Fruit fly (Drosophila melanogaster) whole organism, prepupa: ENCODE data around the gene mRpL15.

Source experiments
- Blimp-1 ChIP-seq: fragments of 200-800 bp; sonication (Bioruptor generic); optimal IDR thresholded peaks from 3 replicates; lab custom pipeline; 2017; ENCODE audit warnings: missing biosample characterization, missing genetic modification characterization, mild to moderate bottlenecking, moderate library complexity, missing genetic modification reagents
- CG10669 ChIP-seq: fragments of 200-800 bp; sonication (Bioruptor generic); optimal IDR thresholded peaks from 3 replicates; lab custom pipeline; 2018; ENCODE audit warnings: missing biosample characterization, mild to moderate bottlenecking, missing genetic modification characterization, moderate library complexity
- CG11294 ChIP-seq: fragments of 200-800 bp; sonication (Bioruptor generic); IDR thresholded peaks from 2 replicates; pipeline ENCODE4 v1.3.6; 2022; ENCODE audit warnings: missing biosample characterization, missing genetic modification characterization
- CG11762 ChIP-seq: fragments of 200-800 bp; sonication (Bioruptor generic); optimal IDR thresholded peaks from 3 replicates; lab custom pipeline; 2016; ENCODE audit warnings: missing biosample characterization, missing genetic modification characterization; ENCODE audit not compliant: insufficient read depth
- CG11902 ChIP-seq: fragments of 200-800 bp; sonication (Bioruptor generic); optimal IDR thresholded peaks from 3 replicates; lab custom pipeline; 2016; ENCODE audit warnings: missing biosample characterization, missing genetic modification characterization
- CG15336 ChIP-seq: fragments of 200-800 bp; sonication (Bioruptor generic); IDR thresholded peaks from 2 replicates; pipeline ENCODE4 v1.3.6; 2022; ENCODE audit warnings: missing biosample characterization, missing genetic modification characterization
- CG1621 ChIP-seq: fragments of 200-800 bp; sonication (Bioruptor generic); optimal IDR thresholded peaks from 3 replicates; lab custom pipeline; 2018; ENCODE audit warnings: missing biosample characterization, mild to moderate bottlenecking, missing genetic modification characterization
- CG16779 ChIP-seq: fragments of 200-800 bp; sonication (Bioruptor generic); optimal IDR thresholded peaks from 3 replicates; lab custom pipeline; 2017; ENCODE audit warnings: missing biosample characterization, mild to moderate bottlenecking, missing genetic modification characterization
- CG3032 ChIP-seq: fragments of 200-800 bp; optimal IDR thresholded peaks from 2 replicates; lab custom pipeline; 2019; ENCODE audit warnings: missing biosample characterization, mild to moderate bottlenecking, missing genetic modification characterization, moderate library complexity
- CG32006 ChIP-seq: fragments of 200-800 bp; sonication (Bioruptor generic); optimal IDR thresholded peaks from 3 replicates; lab custom pipeline; 2017; ENCODE audit warnings: missing biosample characterization, mild to moderate bottlenecking, missing genetic modification characterization
- CG34406 ChIP-seq: fragments of 200-800 bp; sonication (Bioruptor generic); optimal IDR thresholded peaks from 3 replicates; lab custom pipeline; 2016; ENCODE audit warnings: missing biosample characterization, missing genetic modification characterization
- CG4318 ChIP-seq: fragments of 200-800 bp; sonication (Bioruptor generic); optimal IDR thresholded peaks from 3 replicates; lab custom pipeline; 2017; ENCODE audit warnings: missing biosample characterization, mild to moderate bottlenecking, missing genetic modification characterization
- CG6163 ChIP-seq: fragments of 200-800 bp; sonication (Bioruptor generic); IDR thresholded peaks from 3 replicates; pipeline ENCODE4 v1.3.6; 2022; ENCODE audit warnings: missing biosample characterization, missing genetic modification characterization
- CG6808 ChIP-seq: fragments of 200-800 bp; sonication (Bioruptor generic); optimal IDR thresholded peaks from 3 replicates; lab custom pipeline; 2017; ENCODE audit warnings: missing biosample characterization, missing genetic modification characterization, mild to moderate bottlenecking, moderate library complexity, missing genetic modification reagents
- CG6854 ChIP-seq: fragments of 200-800 bp; sonication (Bioruptor generic); optimal IDR thresholded peaks from 2 replicates; lab custom pipeline; 2017; ENCODE audit warnings: missing biosample characterization, mild to moderate bottlenecking, missing genetic modification characterization
- CG8319 ChIP-seq: fragments of 200-800 bp; sonication (Bioruptor generic); optimal IDR thresholded peaks from 3 replicates; lab custom pipeline; 2016; ENCODE audit warnings: missing biosample characterization, missing genetic modification characterization
- CG8632 ChIP-seq: fragments of 200-800 bp; sonication (Bioruptor generic); optimal IDR thresholded peaks from 3 replicates; lab custom pipeline; 2016; ENCODE audit warnings: missing biosample characterization, missing genetic modification characterization
- Eip75B ChIP-seq: fragments of 200-800 bp; sonication (Bioruptor generic); optimal IDR thresholded peaks from 3 replicates; lab custom pipeline; 2016; ENCODE audit warnings: missing biosample characterization, missing genetic modification characterization
- Eip78C ChIP-seq: fragments of 200-800 bp; sonication (Bioruptor generic); peaks from one replicate; lab custom pipeline; 2016; ENCODE audit warnings: missing biosample characterization, missing genetic modification characterization
- Eip93F ChIP-seq: fragments of 200-800 bp; sonication (Bioruptor generic); optimal IDR thresholded peaks from 2 replicates; lab custom pipeline; 2016; ENCODE audit warnings: missing biosample characterization, mild to moderate bottlenecking, missing genetic modification characterization
- Ets21C ChIP-seq: fragments of 200-800 bp; sonication (Bioruptor generic); optimal IDR thresholded peaks from 3 replicates; lab custom pipeline; 2016; ENCODE audit warnings: missing biosample characterization, missing genetic modification characterization
- Gug ChIP-seq: fragments of 200-800 bp; sonication (Bioruptor generic); IDR thresholded peaks from 2 replicates; pipeline ENCODE4 v1.3.6; 2022; ENCODE audit warnings: missing biosample characterization, missing genetic modification characterization
- Hr38 ChIP-seq: sonication (Bioruptor generic); optimal IDR thresholded peaks from 2 replicates; lab custom pipeline; 2016; ENCODE audit warnings: missing biosample characterization, missing genetic modification characterization
- Lpt ChIP-seq: fragments of 200-800 bp; sonication (Bioruptor generic); optimal IDR thresholded peaks from 3 replicates; lab custom pipeline; 2016; ENCODE audit warnings: missing biosample characterization, missing genetic modification characterization
- Sox102F ChIP-seq: fragments of 200-800 bp; sonication (Bioruptor generic); optimal IDR thresholded peaks from 2 replicates; lab custom pipeline; 2016; ENCODE audit warnings: missing biosample characterization, mild to moderate bottlenecking, missing genetic modification characterization
- Sox14 ChIP-seq: fragments of 200-800 bp; sonication (Bioruptor generic); optimal IDR thresholded peaks from 3 replicates; lab custom pipeline; 2016; ENCODE audit warnings: missing biosample characterization, missing genetic modification characterization
- Sox15 ChIP-seq: fragments of 200-800 bp; sonication (Bioruptor generic); optimal IDR thresholded peaks from 3 replicates; lab custom pipeline; 2016; ENCODE audit warnings: missing biosample characterization, missing genetic modification characterization
- achi ChIP-seq: fragments of 200-800 bp; sonication (Bioruptor generic); optimal IDR thresholded peaks from 3 replicates; lab custom pipeline; 2016; ENCODE audit warnings: missing biosample characterization, missing genetic modification characterization
- acj6 ChIP-seq: fragments of 200-800 bp; sonication (Bioruptor generic); optimal IDR thresholded peaks from 3 replicates; lab custom pipeline; 2016; ENCODE audit warnings: missing biosample characterization, missing genetic modification characterization
- cyc ChIP-seq: fragments of 200-800 bp; sonication (Bioruptor generic); optimal IDR thresholded peaks from 3 replicates; lab custom pipeline; 2016; ENCODE audit warnings: missing biosample characterization, missing genetic modification characterization
- dac ChIP-seq: fragments of 200-800 bp; sonication (Bioruptor generic); optimal IDR thresholded peaks from 2 replicates; lab custom pipeline; 2017; ENCODE audit warnings: missing biosample characterization, mild to moderate bottlenecking, missing genetic modification characterization
- eg ChIP-seq: fragments of 200-800 bp; sonication (Bioruptor generic); IDR thresholded peaks from 3 replicates; pipeline ENCODE4 v1.3.6; 2022; ENCODE audit warnings: missing biosample characterization, missing genetic modification characterization
- fd59A ChIP-seq: fragments of 200-800 bp; sonication (Bioruptor generic); optimal IDR thresholded peaks from 2 replicates; lab custom pipeline; 2017; ENCODE audit warnings: missing biosample characterization, mild to moderate bottlenecking, missing genetic modification characterization, missing genetic modification reagents
- fd85E ChIP-seq: fragments of 200-800 bp; sonication (Bioruptor generic); optimal IDR thresholded peaks from 3 replicates; lab custom pipeline; 2016; ENCODE audit warnings: missing biosample characterization, missing genetic modification characterization
- fkh ChIP-seq: fragments of 200-800 bp; sonication (Bioruptor generic); optimal IDR thresholded peaks from 3 replicates; lab custom pipeline; 2017; ENCODE audit warnings: missing biosample characterization, mild to moderate bottlenecking, missing genetic modification characterization, moderate library complexity
- lz ChIP-seq: fragments of 200-800 bp; sonication (Bioruptor generic); optimal IDR thresholded peaks from 3 replicates; lab custom pipeline; 2016; ENCODE audit warnings: missing biosample characterization, missing genetic modification characterization
- net ChIP-seq: fragments of 200-800 bp; sonication (Bioruptor generic); optimal IDR thresholded peaks from 3 replicates; lab custom pipeline; 2016; ENCODE audit warnings: missing biosample characterization, missing genetic modification characterization
- pdm3 ChIP-seq: fragments of 200-800 bp; sonication (Bioruptor generic); optimal IDR thresholded peaks from 3 replicates; lab custom pipeline; 2016; ENCODE audit warnings: missing biosample characterization, missing genetic modification characterization
- salr ChIP-seq, 2 experiments: fragments of 200-800 bp; sonication (Bioruptor generic); optimal IDR thresholded peaks; 3 replicates each; lab custom pipeline; 2016 to 2018; ENCODE audit warnings: missing biosample characterization in 2 of 2, missing genetic modification characterization in 2 of 2, mild to moderate bottlenecking in 1 of 2
- spab ChIP-seq: fragments of 200-800 bp; sonication (Bioruptor generic); optimal IDR thresholded peaks from 2 replicates; lab custom pipeline; 2017; ENCODE audit warnings: missing biosample characterization, mild to moderate bottlenecking, missing genetic modification characterization, missing genetic modification reagents
- svp ChIP-seq: fragments of 200-800 bp; sonication (Bioruptor generic); peaks from one replicate; lab custom pipeline; 2016; ENCODE audit warnings: missing biosample characterization, missing genetic modification characterization
- topi ChIP-seq: fragments of 200-800 bp; sonication (Bioruptor generic); optimal IDR thresholded peaks from 3 replicates; lab custom pipeline; 2016; ENCODE audit warnings: missing biosample characterization, missing genetic modification characterization

The mRpL15 gene

dm6 chr3L:20401026-20401912, 34.7 kb downstream of the mRpL15 start, which contains the start of gene trbl (continued):
- TF ChIP-seq Gug (GFP tag; lab: Robert Waterston, UW) (no peak), CG3032 (tag; lab: Kevin White, UChicago) (no peak), CG4318 (GFP tag; lab: Kevin White, UChicago) (no peak), cyc (GFP tag; lab: Kevin White, UChicago) (no peak), CG1621 (tag; lab: Kevin White, UChicago) (peak; percentile 53), spab (GFP tag; lab: Kevin White, UChicago) (no peak), Eip78C (GFP tag; lab: Kevin White, UChicago) (peak; percentile 48), svp (GFP tag; lab: Kevin White, UChicago) (peak; percentile 73), CG32006 (no peak), achi (GFP tag; lab: Kevin White, UChicago) (peak; percentile 15), CG6854 (GFP tag; lab: Kevin White, UChicago) (peak; percentile 66), Ets21C (GFP tag; lab: Kevin White, UChicago) (no peak), lz (GFP tag; lab: Kevin White, UChicago) (no peak), CG8632 (GFP tag; lab: Kevin White, UChicago) (no peak), Eip75B (GFP tag; lab: Kevin White, UChicago) (no peak), CG6808 (GFP tag; lab: Kevin White, UChicago) (peak; percentile 18), Lpt (GFP tag; lab: Kevin White, UChicago) (no peak)

dm6 chr3L:20400515-20400914, 35.5 kb downstream of the mRpL15 start:
- TF ChIP-seq lz (GFP tag; lab: Kevin White, UChicago) (no peak), CG34406 (GFP tag; lab: Kevin White, UChicago) (no peak), fd85E (GFP tag; lab: Kevin White, UChicago) (no peak), Hr38 (GFP tag; lab: Kevin White, UChicago) (no peak), fkh (no peak), svp (GFP tag; lab: Kevin White, UChicago) (no peak), Sox14 (GFP tag; lab: Kevin White, UChicago) (no peak), CG11762 (no peak)
- TF ChIP-seq, all 60 proteins: peak for 0

- peak; percentile 90 for TF ChIP-seq Eip75B (GFP tag; lab: Kevin White, UChicago)
- TF ChIP-seq CG3032 (tag; lab: Kevin White, UChicago) = peak; percentile 90
- peak; percentile 83 for TF ChIP-seq Ets21C (GFP tag; lab: Kevin White, UChicago)
- peak; percentile 83 for TF ChIP-seq CG11294 (GFP tag; lab: Robert Waterston, UW)
- peak; percentile 84 for TF ChIP-seq fd59A (GFP tag; lab: Kevin White, UChicago)
- TF ChIP-seq salr (GFP tag; optimal IDR thresholded peaks at IDR 0.05; lab: Kevin White, UChicago) = peak; percentile 67 to 94
- TF ChIP-seq net (GFP tag; lab: Kevin White, UChicago) = peak; percentile 95
- peak; percentile 91 for TF ChIP-seq CG8319 (GFP tag; lab: Kevin White, UChicago)
- peak; percentile 75 for TF ChIP-seq CG6854 (GFP tag; lab: Kevin White, UChicago)
- peak; percentile 92 for TF ChIP-seq CG15336 (GFP tag; lab: Robert Waterston, UW)
- TF ChIP-seq CG34406 (GFP tag; lab: Kevin White, UChicago) = peak; percentile 94
- TF ChIP-seq pdm3 = peak; percentile 94
- peak; percentile 86 for TF ChIP-seq Sox15 (GFP tag; lab: Kevin White, UChicago)
- TF ChIP-seq cyc (GFP tag; lab: Kevin White, UChicago) = peak; percentile 92
- TF ChIP-seq CG16779 (tag; lab: Kevin White, UChicago) = peak; percentile 84
- TF ChIP-seq topi (GFP tag; lab: Kevin White, UChicago) = peak; percentile 92
- TF ChIP-seq fd85E (GFP tag; lab: Kevin White, UChicago) = peak; percentile 82
- TF ChIP-seq Sox102F = peak; percentile 90
- TF ChIP-seq CG1621 (tag; lab: Kevin White, UChicago) = peak; percentile 77
- peak; percentile 86 for TF ChIP-seq CG11762
- peak; percentile 85 for TF ChIP-seq Eip93F
- TF ChIP-seq eg (GFP tag; lab: Robert Waterston, UW) = peak; percentile 87
- TF ChIP-seq CG6163 (GFP tag; lab: Robert Waterston, UW) = peak; percentile 84
- TF ChIP-seq Lpt (GFP tag; lab: Kevin White, UChicago) = peak; percentile 90
- TF ChIP-seq dac (GFP tag; lab: Kevin White, UChicago) = peak; percentile 79
- peak; percentile 95 for TF ChIP-seq acj6 (GFP tag; lab: Kevin White, UChicago)
- peak; percentile 88 for TF ChIP-seq CG11902 (GFP tag; lab: Kevin White, UChicago)
- TF ChIP-seq CG8632 (GFP tag; lab: Kevin White, UChicago) = peak; percentile 91
- TF ChIP-seq CG10669 (GFP tag; lab: Kevin White, UChicago) = peak; percentile 85
- TF ChIP-seq Blimp-1 = peak; percentile 75
- peak; percentile 87 for TF ChIP-seq CG4318 (GFP tag; lab: Kevin White, UChicago)
- TF ChIP-seq Gug (GFP tag; lab: Robert Waterston, UW) = peak; percentile 85
These were observed 36.4 kb downstream of the mRpL15 start for dm6 chr3L:20399550-20400109.
